Fruit fly (Drosophila melanogaster): ENCODE data around the gene Yip1d1.

Yip1d1 gene

dm6 chr2L:13014038-13014790 lies 13.8 kb upstream of the Yip1d1 start:
- TF ChIP-seq Dif (GFP tag; optimal IDR thresholded peaks at IDR 0.05; ENCODE audit: partially characterized antibody) (peak; percentile 13), lola (GFP tag; optimal IDR thresholded peaks at IDR 0.05) (no peak), Rel (GFP tag; optimal IDR thresholded peaks at IDR 0.05) (no peak), Rel (tag; optimal IDR thresholded peaks at IDR 0.05) (peak; percentile 96)

dm6 chr2L:13005304-13005703 lies 4.9 kb upstream of the Yip1d1 start:
- TF ChIP-seq tai (GFP tag; optimal IDR thresholded peaks at IDR 0.05) (no peak), CrebA (GFP tag; optimal IDR thresholded peaks at IDR 0.05; ENCODE audit: borderline replicate concordance) (no peak), pan (optimal IDR thresholded peaks at IDR 0.05) (no peak), foxo (GFP tag; optimal IDR thresholded peaks at IDR 0.05) (no peak), jim (GFP tag; optimal IDR thresholded peaks at IDR 0.05) (no peak), Myc (optimal IDR thresholded peaks at IDR 0.05) (no peak), woc (GFP tag; optimal IDR thresholded peaks at IDR 0.05) (no peak), brk (GFP tag; optimal IDR thresholded peaks at IDR 0.05) (no peak), dl (GFP tag; optimal IDR thresholded peaks at IDR 0.05; ENCODE audit: insufficient read depth in 1 of 2, partially characterized antibody in 2 of 2) (no peak), Hr83 (GFP tag; optimal IDR thresholded peaks at IDR 0.05; ENCODE audit: poor library complexity, severe bottlenecking) (no peak)

- TF ChIP-seq HLH106 (tag; optimal IDR thresholded peaks at IDR 0.05) (peak; percentile 82), foxo (GFP tag; optimal IDR thresholded peaks at IDR 0.05) (peak in 1 of 2 experiments; percentile 81), Sp1 (GFP tag; optimal IDR thresholded peaks at IDR 0.05) (no peak), fru (GFP tag; optimal IDR thresholded peaks at IDR 0.05) (peak; percentile 63), ey (GFP tag; optimal IDR thresholded peaks at IDR 0.05) (peak; percentile 75), Rel (GFP tag; optimal IDR thresholded peaks at IDR 0.05) (no peak), Rel (tag; optimal IDR thresholded peaks at IDR 0.05) (peak; percentile 11), Hr83 (GFP tag; optimal IDR thresholded peaks at IDR 0.05; ENCODE audit: poor library complexity, severe bottlenecking) (peak; percentile 44), CrebA (GFP tag; optimal IDR thresholded peaks at IDR 0.05; ENCODE audit: borderline replicate concordance) (no peak), h (GFP tag; optimal IDR thresholded peaks at IDR 0.05) (peak; percentile 69), CG32264 (GFP tag; optimal IDR thresholded peaks at IDR 0.05) (peak; percentile 18), sv (GFP tag; optimal IDR thresholded peaks at IDR 0.05) (peak; percentile 68), tai (GFP tag; optimal IDR thresholded peaks at IDR 0.05) (no peak), N (GFP tag; optimal IDR thresholded peaks at IDR 0.05) (peak; percentile 85), woc (GFP tag; optimal IDR thresholded peaks at IDR 0.05) (no peak), OdsH (GFP tag; optimal IDR thresholded peaks at IDR 0.05) (peak; percentile 52), pan (optimal IDR thresholded peaks at IDR 0.05) (no peak), lola (GFP tag; optimal IDR thresholded peaks at IDR 0.05) (no peak), Hr78 (GFP tag; optimal IDR thresholded peaks at IDR 0.05) (peak; percentile 11), CG9705 (GFP tag; optimal IDR thresholded peaks at IDR 0.05) (peak; percentile 46), rgr (GFP tag; optimal IDR thresholded peaks at IDR 0.05) (peak; percentile 77), psq (GFP tag; optimal IDR thresholded peaks at IDR 0.05) (peak; percentile 63)
These were observed 3.8 kb upstream of the Yip1d1 start, which contains the start of the genes Vha68-1 and mTor for dm6 chr2L:13004059-13004870. Gene Vha68-1, minus strand, starts transcription at chr2L:13004107. Gene mTor, plus strand, starts transcription at chr2L:13004480.

dm6 chr2L:13003659-13004058 lies 3.2 kb upstream of the Yip1d1 start:
- TF ChIP-seq Hr83 (GFP tag; optimal IDR thresholded peaks at IDR 0.05; ENCODE audit: poor library complexity, severe bottlenecking): no peak
- no peak for TF ChIP-seq usp (GFP tag; optimal IDR thresholded peaks at IDR 0.05)
- no peak for TF ChIP-seq N (GFP tag; optimal IDR thresholded peaks at IDR 0.05)
- TF ChIP-seq Hr78 (GFP tag; optimal IDR thresholded peaks at IDR 0.05): no peak
- no peak for TF ChIP-seq Sp1 (GFP tag; optimal IDR thresholded peaks at IDR 0.05)
- TF ChIP-seq h (GFP tag; optimal IDR thresholded peaks at IDR 0.05): no peak
- no peak for TF ChIP-seq Hnf4 (GFP tag; optimal IDR thresholded peaks at IDR 0.05)
- no peak for TF ChIP-seq Dfd (GFP tag; optimal IDR thresholded peaks at IDR 0.05)
- TF ChIP-seq Myc (optimal IDR thresholded peaks at IDR 0.05): no peak
- TF ChIP-seq Jra (GFP tag; optimal IDR thresholded peaks at IDR 0.05): no peak
- TF ChIP-seq fru (GFP tag; optimal IDR thresholded peaks at IDR 0.05): no peak
- no peak for TF ChIP-seq Rel (GFP tag; optimal IDR thresholded peaks at IDR 0.05)
- no peak for TF ChIP-seq Rel (tag; optimal IDR thresholded peaks at IDR 0.05)
- TF ChIP-seq brk (GFP tag; optimal IDR thresholded peaks at IDR 0.05): no peak
- TF ChIP-seq Vsx2 (GFP tag; optimal IDR thresholded peaks at IDR 0.05; ENCODE audit: partially characterized antibody): no peak
- no peak for TF ChIP-seq lola (GFP tag; optimal IDR thresholded peaks at IDR 0.05)
